Fruit fly (Drosophila melanogaster): ENCODE measurements around the gene CG31068.

Gene CG31068

dm6 chr3R:27240967-27241366, 7.5 kb downstream of the CG31068 start, which contains the start of gene CG17991:
Gene CG17991 (plus strand): TSS chr3R:27241267.
- TF ChIP-seq noc (tag; optimal IDR thresholded peaks at IDR 0.05), result no peak

dm6 chr3R:27244412-27244741, 10.9 kb downstream of the CG31068 start:
- TF ChIP-seq noc (tag; optimal IDR thresholded peaks at IDR 0.05), result no peak

- no peak for TF ChIP-seq noc (tag; optimal IDR thresholded peaks at IDR 0.05)
These were observed 11.4 kb downstream of the CG31068 start, which contains the start of gene CG18766 for dm6 chr3R:27244742-27245400. Gene CG18766 (minus strand): TSS chr3R:27245249.

dm6 chr3R:27245401-27245757, 11.9 kb downstream of the CG31068 start:
- TF ChIP-seq noc (tag; optimal IDR thresholded peaks at IDR 0.05), result no peak

dm6 chr3R:27246264-27246663, 12.8 kb downstream of the CG31068 start:
- TF ChIP-seq noc (tag; optimal IDR thresholded peaks at IDR 0.05), result peak; percentile 90

dm6 chr3R:27247892-27248291, 14.4 kb downstream of the CG31068 start, which contains the start of gene CG5984:
Gene CG5984 (minus strand): TSS chr3R:27247992.
- TF ChIP-seq noc (tag; optimal IDR thresholded peaks at IDR 0.05), result no peak

- no peak for TF ChIP-seq noc (tag; optimal IDR thresholded peaks at IDR 0.05)
These were observed 17.4 kb downstream of the CG31068 start, which contains the start of the genes TTLL6B and TfIIA-L for dm6 chr3R:27250907-27251306. Gene TTLL6B (minus strand): TSS chr3R:27251007. Gene TfIIA-L (plus strand): TSS chr3R:27251112.

- TF ChIP-seq noc (tag; optimal IDR thresholded peaks at IDR 0.05), result peak; percentile 54
These were observed 19.8 kb downstream of the CG31068 start, which contains the start of gene pll for dm6 chr3R:27253136-27253920. Gene pll (minus strand): TSS chr3R:27253182.

dm6 chr3R:27253921-27254376, 20.5 kb downstream of the CG31068 start:
- no peak for TF ChIP-seq noc (tag; optimal IDR thresholded peaks at IDR 0.05)

dm6 chr3R:27263434-27264215, 30.1 kb downstream of the CG31068 start, which contains the start of gene woc:
Gene woc (minus strand): TSS chr3R:27264055.
- peak; percentile 33 for TF ChIP-seq noc (tag; optimal IDR thresholded peaks at IDR 0.05)

- no peak for TF ChIP-seq noc (tag; optimal IDR thresholded peaks at IDR 0.05)
These were observed 31.8 kb downstream of the CG31068 start, which contains the start of the genes CG14262 and CG14260 for dm6 chr3R:27265330-27265729. Gene CG14262 (minus strand): TSS chr3R:27265430. Gene CG14260 (plus strand): TSS chr3R:27265457.

- TF ChIP-seq noc (tag; optimal IDR thresholded peaks at IDR 0.05), result no peak
These were observed 37.1 kb downstream of the CG31068 start for dm6 chr3R:27270379-27271266.

dm6 chr3R:27272233-27272632, 38.7 kb downstream of the CG31068 start:
- no peak for TF ChIP-seq noc (tag; optimal IDR thresholded peaks at IDR 0.05)

dm6 chr3R:27273118-27274062, 39.9 kb downstream of the CG31068 start, which contains the start of gene CG5934:
Gene CG5934 (plus strand): TSS chr3R:27273705.
- TF ChIP-seq noc (tag; optimal IDR thresholded peaks at IDR 0.05), result peak; percentile 14

All from whole organism, larva.